Worm (Caenorhabditis elegans): ENCODE measurements around the gene K03B4.6.

Gene K03B4.6

DNA sequence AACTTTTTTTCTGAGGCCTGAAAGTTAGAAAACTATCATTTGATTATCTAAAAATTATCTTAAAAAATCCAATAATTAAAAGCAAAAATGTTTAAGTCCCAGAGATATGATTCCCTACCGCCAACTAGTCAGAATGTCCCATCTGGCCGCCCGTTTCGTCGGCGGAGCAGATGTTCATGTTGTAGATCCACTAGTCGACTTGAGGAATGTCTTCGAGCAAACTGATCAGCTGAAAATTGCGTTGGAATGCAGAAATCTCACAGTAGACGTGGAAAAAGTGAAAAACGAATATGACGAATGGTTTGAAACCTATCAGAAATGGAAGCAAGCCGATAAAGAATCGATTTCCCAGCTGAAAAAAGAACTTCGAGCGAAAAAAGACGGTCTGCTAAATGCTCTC lies 13.2 kb upstream of the K03B4.6 start, which contains the start of gene K03B4.1:
K03B4.1 (plus strand) TSS at position 97 of the 400 bp plus-strand sequence.
- TF ChIP-seq mls-2 (tag; optimal IDR thresholded peaks at IDR 0.05) (no peak), ceh-39 (tag; optimal IDR thresholded peaks at IDR 0.05) (no peak), elt-1 (tag; optimal IDR thresholded peaks at IDR 0.05; ENCODE audit: borderline replicate concordance, insufficient read depth) (no peak), flh-1 (GFP tag; optimal IDR thresholded peaks at IDR 0.05) (no peak), unc-120 (tag; optimal IDR thresholded peaks at IDR 0.05; ENCODE audit: poor library complexity, severe bottlenecking) (no peak), pha-4 (tag; optimal IDR thresholded peaks at IDR 0.05) (no peak), nhr-2 (tag; optimal IDR thresholded peaks at IDR 0.05) (no peak), M03D4.4 (tag; optimal IDR thresholded peaks at IDR 0.05) (no peak), elt-3 (tag; optimal IDR thresholded peaks at IDR 0.05) (no peak), unc-62 (GFP tag; optimal IDR thresholded peaks at IDR 0.05) (no peak), ceh-83 (GFP tag; optimal IDR thresholded peaks at IDR 0.05) (no peak)

DNA sequence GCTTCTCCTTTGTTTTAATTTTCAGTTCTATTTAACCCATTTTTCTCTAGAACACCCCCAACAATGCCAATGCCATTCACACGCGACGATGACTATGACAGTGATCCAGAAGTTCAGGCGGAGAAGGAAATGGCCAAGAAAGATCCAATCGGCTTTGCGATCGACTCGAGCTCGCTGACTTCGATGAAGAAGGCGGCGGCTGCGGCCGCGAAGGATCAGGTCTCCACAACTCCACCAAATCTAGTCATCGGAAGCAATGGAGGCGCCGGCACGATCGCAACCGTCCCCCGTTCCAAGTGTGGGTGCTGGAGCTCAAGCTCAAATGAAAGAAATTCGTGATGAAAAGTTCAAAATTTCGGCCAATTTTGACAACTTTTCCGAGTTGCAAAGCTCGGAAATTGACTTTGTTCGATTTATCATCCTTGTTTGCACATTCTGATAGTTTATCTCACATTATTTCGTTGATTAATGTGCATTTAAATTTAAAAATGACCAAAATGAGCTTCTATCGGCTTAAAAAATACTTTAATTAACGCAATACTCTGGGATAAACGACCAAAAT lies 12.0 kb upstream of the K03B4.6 start, which contains the start of gene K03B4.2:
K03B4.2 (plus strand) TSS at position 51 of the 562 bp plus-strand sequence.
- no peak for TF ChIP-seq bed-3 (GFP tag; optimal IDR thresholded peaks at IDR 0.05)
- no peak for TF ChIP-seq drap-1 (GFP tag; optimal IDR thresholded peaks at IDR 0.05)
- TF ChIP-seq pha-4 (tag; optimal IDR thresholded peaks at IDR 0.05), result no peak

DNA sequence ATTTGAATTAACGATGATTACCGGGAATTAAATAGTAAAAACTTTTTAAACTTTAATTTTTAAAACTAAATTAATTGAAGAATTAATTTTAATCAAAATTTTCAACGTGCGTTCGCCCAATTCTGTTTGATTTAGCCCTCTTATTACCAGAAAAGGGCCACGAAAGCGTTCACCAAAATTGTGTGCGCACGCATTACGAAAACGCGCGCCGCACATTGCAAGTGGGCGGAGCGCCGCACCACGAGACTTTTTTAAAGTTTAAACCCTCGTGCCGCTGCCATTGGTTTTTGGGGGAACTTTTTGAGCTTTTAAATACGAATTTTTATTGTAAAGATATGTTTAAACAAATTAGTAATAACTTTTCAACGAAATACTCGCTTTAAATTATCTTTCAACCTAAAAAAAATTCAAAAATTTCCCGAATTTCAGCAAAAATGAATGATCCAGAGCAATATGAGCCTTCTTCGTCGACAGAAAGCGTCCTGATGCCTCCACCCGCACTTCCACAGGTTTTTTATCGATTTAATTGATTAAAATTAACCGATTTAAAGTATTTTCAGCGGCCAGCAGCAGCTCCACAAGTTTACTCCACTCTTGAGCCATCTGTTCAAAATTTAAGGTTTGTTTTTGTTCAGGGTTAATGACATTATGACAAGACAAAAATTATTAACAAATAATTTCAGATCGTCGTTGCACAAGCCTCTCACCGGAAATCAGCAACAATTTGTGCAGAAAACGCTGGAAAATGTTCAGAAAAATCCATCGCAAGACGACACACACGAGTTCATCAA lies 10.9 kb upstream of the K03B4.6 start, which contains the start of gene taf-10:
taf-10 (plus strand) TSS at position 424 of the 791 bp plus-strand sequence.
- TF ChIP-seq mep-1 (tag; optimal IDR thresholded peaks at IDR 0.05) (peak; percentile 19), bed-3 (GFP tag; optimal IDR thresholded peaks at IDR 0.05) (no peak), lsy-2 (tag; optimal IDR thresholded peaks at IDR 0.05) (no peak), nhr-237 (tag; optimal IDR thresholded peaks at IDR 0.05) (peak; percentile 27), nhr-2 (tag; optimal IDR thresholded peaks at IDR 0.05) (peak; percentile 8), unc-62 (GFP tag; optimal IDR thresholded peaks at IDR 0.05) (no peak), nhr-28 (tag; optimal IDR thresholded peaks at IDR 0.05) (no peak), hlh-1 (tag; optimal IDR thresholded peaks at IDR 0.05) (peak; percentile 1), drap-1 (GFP tag; optimal IDR thresholded peaks at IDR 0.05) (no peak), ces-1 (GFP tag; optimal IDR thresholded peaks at IDR 0.05) (peak; percentile 7), ceh-83 (GFP tag; optimal IDR thresholded peaks at IDR 0.05) (no peak), unc-120 (tag; optimal IDR thresholded peaks at IDR 0.05; ENCODE audit: poor library complexity, severe bottlenecking) (peak; percentile 75), ceh-39 (tag; optimal IDR thresholded peaks at IDR 0.05) (no peak), unc-39 (tag; optimal IDR thresholded peaks at IDR 0.05) (no peak), sptf-1 (tag; optimal IDR thresholded peaks at IDR 0.05) (peak; percentile 47)

DNA sequence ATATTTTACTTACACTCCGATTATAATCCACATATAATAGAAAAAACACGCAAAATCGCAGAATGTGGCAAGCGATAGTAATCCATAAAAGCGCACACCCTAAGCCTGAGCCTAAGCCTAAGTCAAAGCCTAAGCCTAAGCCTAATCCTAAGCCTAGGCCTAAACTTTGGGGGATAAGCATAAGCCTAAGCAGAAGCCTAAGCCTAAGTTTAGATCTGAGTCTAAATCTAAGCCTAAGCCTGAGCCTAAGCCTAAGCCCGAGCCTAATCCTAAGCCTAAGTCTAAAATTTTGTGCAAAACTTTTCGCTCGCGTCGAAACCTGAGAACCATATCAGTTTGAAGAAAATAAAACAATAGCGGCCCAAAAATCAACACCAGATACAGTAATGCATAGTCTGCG lies 8.1 kb upstream of the K03B4.6 start:
- TF ChIP-seq ceh-43 (GFP tag; optimal IDR thresholded peaks at IDR 0.05) (no peak), nhr-2 (tag; optimal IDR thresholded peaks at IDR 0.05) (no peak), elt-1 (tag; optimal IDR thresholded peaks at IDR 0.05; ENCODE audit: borderline replicate concordance, insufficient read depth) (no peak), tbx-8 (GFP tag; optimal IDR thresholded peaks at IDR 0.05) (no peak), mls-2 (tag; optimal IDR thresholded peaks at IDR 0.05) (no peak), sem-2 (GFP tag; optimal IDR thresholded peaks at IDR 0.05) (no peak), sptf-1 (tag; optimal IDR thresholded peaks at IDR 0.05) (no peak), unc-120 (tag; optimal IDR thresholded peaks at IDR 0.05; ENCODE audit: poor library complexity, severe bottlenecking) (no peak)

DNA sequence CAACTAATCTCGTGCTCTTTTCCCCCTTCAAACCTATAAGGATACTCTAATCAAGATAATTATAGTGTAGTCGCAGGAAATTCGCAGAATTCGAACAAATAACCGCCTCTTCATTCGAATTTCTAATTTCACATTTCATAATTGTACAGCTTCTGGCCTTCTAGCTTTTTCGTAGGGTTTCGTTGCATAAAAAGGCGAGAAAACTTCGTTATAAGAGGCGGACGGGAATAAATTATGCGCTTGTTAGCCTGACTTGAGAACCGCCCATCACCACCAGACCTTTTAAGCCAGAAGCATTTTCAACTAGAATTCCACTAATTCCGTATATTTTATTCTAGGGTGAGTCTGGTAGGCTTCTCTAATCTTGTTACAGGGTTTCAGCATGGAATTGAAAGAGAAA lies 5.7 kb upstream of the K03B4.6 start, which contains the start of gene K03B4.4:
K03B4.4 (plus strand) TSS at position 301 of the 400 bp plus-strand sequence.
- TF ChIP-seq nhr-76 (tag; optimal IDR thresholded peaks at IDR 0.05) (no peak), lin-13 (tag; optimal IDR thresholded peaks at IDR 0.05) (no peak), snpc-4 (tag; optimal IDR thresholded peaks at IDR 0.05) (no peak), ztf-11 (tag; optimal IDR thresholded peaks at IDR 0.05) (no peak), lin-32 (GFP tag; optimal IDR thresholded peaks at IDR 0.05) (no peak), nhr-28 (tag; optimal IDR thresholded peaks at IDR 0.05) (no peak), elt-3 (tag; optimal IDR thresholded peaks at IDR 0.05) (no peak), blmp-1 (tag; optimal IDR thresholded peaks at IDR 0.05) (no peak), mab-5 (tag; optimal IDR thresholded peaks at IDR 0.05) (no peak), zip-8 (tag; optimal IDR thresholded peaks at IDR 0.05) (no peak), nhr-2 (tag; optimal IDR thresholded peaks at IDR 0.05) (no peak), elt-1 (tag; optimal IDR thresholded peaks at IDR 0.05; ENCODE audit: borderline replicate concordance, insufficient read depth) (no peak), nhr-12 (tag; optimal IDR thresholded peaks at IDR 0.05) (no peak), unc-120 (tag; optimal IDR thresholded peaks at IDR 0.05; ENCODE audit: poor library complexity, severe bottlenecking) (no peak), ham-2 (GFP tag; optimal IDR thresholded peaks at IDR 0.05) (no peak)
